Worm (Caenorhabditis elegans): ENCODE results near the gene K02F6.3.
"Not testable (repeated sequence)": the region's sequence is repeated elsewhere in the genome, so short reads cannot be mapped to it uniquely, and the experiment has no call there.

DNA sequence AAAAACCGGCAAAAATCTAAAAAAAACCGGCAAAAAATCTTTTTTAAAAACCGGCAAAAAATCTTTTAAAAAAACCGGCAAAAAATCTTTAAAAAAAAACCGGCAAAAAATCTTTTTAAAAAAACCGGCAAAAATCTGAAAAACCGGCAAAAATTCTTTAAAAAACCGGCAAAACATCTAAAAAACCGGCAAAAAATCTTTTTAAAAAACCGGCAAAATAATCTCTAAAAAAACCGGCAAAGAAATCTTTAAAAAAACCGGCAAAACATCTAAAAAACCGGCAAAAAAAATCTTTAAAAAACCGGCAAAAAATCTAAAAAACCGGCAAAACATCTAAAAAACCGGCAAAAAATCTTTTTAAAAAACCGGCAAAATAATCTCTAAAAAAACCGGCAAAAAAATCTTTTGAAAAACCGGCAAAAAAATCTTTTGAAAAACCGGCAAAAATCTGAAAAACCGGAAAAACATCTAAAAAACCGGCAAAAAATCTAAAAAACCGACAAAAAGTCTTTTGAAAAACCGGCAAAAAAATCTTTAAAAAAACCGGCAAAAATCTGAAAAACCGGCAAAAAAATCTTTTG, 24.4 kb downstream of the K02F6.3 start:
- TF ChIP-seq dve-1 (tag; optimal IDR thresholded peaks at IDR 0.05); dmd-4 (tag; optimal IDR thresholded peaks at IDR 0.05; ENCODE audit: borderline replicate concordance); nhr-11 (tag; optimal IDR thresholded peaks at IDR 0.05); ceh-6 (GFP tag; optimal IDR thresholded peaks at IDR 0.05): not testable (repeated sequence)
